Fruit fly (Drosophila melanogaster): ENCODE data around the gene bowl.

The bowl gene

dm6 chr2L:3780587-3780986 is 9.1 kb downstream of the bowl start:
- TF ChIP-seq CG31627 (GFP tag; optimal IDR thresholded peaks at IDR 0.05) (peak; percentile 6), topi (GFP tag; optimal IDR thresholded peaks at IDR 0.05) (peak; percentile 12), Eip78C (GFP tag) (peak; percentile 26), Met (GFP tag; optimal IDR thresholded peaks at IDR 0.05) (peak; percentile 28), svp (GFP tag) (peak; percentile 55), Smox (GFP tag; optimal IDR thresholded peaks at IDR 0.05) (no peak), Ets21C (GFP tag; optimal IDR thresholded peaks at IDR 0.05) (no peak)

DNA sequence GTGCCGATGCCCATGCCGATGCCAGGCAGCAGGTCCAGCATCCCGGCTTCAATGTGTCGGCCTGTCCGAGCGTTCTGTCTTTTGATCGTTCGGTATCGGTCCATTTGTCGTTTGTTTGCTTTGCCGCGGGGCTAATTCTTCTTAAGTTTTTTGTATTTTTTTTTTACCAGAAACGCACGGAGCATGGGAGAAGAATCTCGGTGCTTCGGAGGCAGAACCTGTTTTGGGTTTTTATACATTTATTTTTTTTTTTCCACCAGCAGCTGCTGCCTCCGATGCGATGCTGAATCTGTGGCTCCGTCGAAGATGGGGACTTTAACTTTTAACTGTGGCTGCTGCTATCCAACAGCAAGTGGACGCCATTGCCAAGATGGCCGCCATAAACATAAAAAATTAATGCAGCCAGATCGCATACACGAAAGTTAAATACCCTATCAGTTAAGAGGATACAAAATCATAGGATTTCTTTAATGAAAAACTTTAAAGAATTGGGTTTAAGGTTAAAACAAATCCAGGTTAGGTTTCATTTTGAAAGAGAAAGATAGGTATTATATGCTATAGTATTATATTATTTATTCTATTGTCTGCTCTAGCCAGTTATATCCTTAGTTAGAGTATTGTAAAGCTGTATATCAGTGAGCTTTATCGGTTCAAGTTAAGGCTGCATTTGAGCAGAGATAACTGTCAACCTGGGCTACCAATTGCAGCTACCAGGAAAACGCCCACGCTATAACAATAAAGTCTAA is 9.8 kb downstream of the bowl start:
- TF ChIP-seq lz (GFP tag; optimal IDR thresholded peaks at IDR 0.05) (peak; percentile 64), Eip78C (GFP tag) (peak; percentile 88), spab (GFP tag; optimal IDR thresholded peaks at IDR 0.05) (peak; percentile 42), CG6808 (GFP tag; optimal IDR thresholded peaks at IDR 0.05) (peak; percentile 54), Sox14 (GFP tag; optimal IDR thresholded peaks at IDR 0.05) (peak; percentile 56), Ets96B (tag; optimal IDR thresholded peaks at IDR 0.05) (peak; percentile 46), Hr39 (GFP tag; optimal IDR thresholded peaks at IDR 0.05) (peak; percentile 55), esn (GFP tag; optimal IDR thresholded peaks at IDR 0.05) (peak; percentile 81), Hr38 (GFP tag; optimal IDR thresholded peaks at IDR 0.05) (no peak), Smox (GFP tag; optimal IDR thresholded peaks at IDR 0.05) (peak; percentile 74), CG7368 (GFP tag; optimal IDR thresholded peaks at IDR 0.05) (no peak), CG8119 (GFP tag; IDR thresholded peaks at IDR 0.05) (peak; percentile 78; the same call in 2 of the 3 replicates), CG3919 (GFP tag; optimal IDR thresholded peaks at IDR 0.05) (peak; percentile 44), dac (GFP tag; optimal IDR thresholded peaks at IDR 0.05) (no peak), net (GFP tag; optimal IDR thresholded peaks at IDR 0.05) (peak; percentile 68), CG34406 (GFP tag; optimal IDR thresholded peaks at IDR 0.05) (peak; percentile 47), CG9139 (GFP tag; optimal IDR thresholded peaks at IDR 0.05) (no peak), CG6163 (GFP tag; IDR thresholded peaks at IDR 0.05) (peak; percentile 81), CG6854 (GFP tag; optimal IDR thresholded peaks at IDR 0.05) (peak; percentile 2), CG8632 (GFP tag; optimal IDR thresholded peaks at IDR 0.05) (peak; percentile 65), achi (GFP tag; optimal IDR thresholded peaks at IDR 0.05) (peak; percentile 44), CG15336 (GFP tag; IDR thresholded peaks at IDR 0.05) (peak; percentile 77), svp (GFP tag) (peak; percentile 85), CG4318 (GFP tag; optimal IDR thresholded peaks at IDR 0.05) (no peak), Lpt (GFP tag; optimal IDR thresholded peaks at IDR 0.05) (no peak), salr (GFP tag; optimal IDR thresholded peaks at IDR 0.05) (peak; percentile 35 to 66), Blimp-1 (GFP tag; optimal IDR thresholded peaks at IDR 0.05) (peak; percentile 35), CG8319 (GFP tag; optimal IDR thresholded peaks at IDR 0.05) (no peak), cyc (GFP tag; optimal IDR thresholded peaks at IDR 0.05) (peak; percentile 45), CG32006 (GFP tag; optimal IDR thresholded peaks at IDR 0.05) (peak; percentile 59), Met (GFP tag; optimal IDR thresholded peaks at IDR 0.05) (peak; percentile 78), eg (GFP tag; IDR thresholded peaks at IDR 0.05) (peak; percentile 73; the same call in 2 of the 3 replicates), fkh (GFP tag; optimal IDR thresholded peaks at IDR 0.05) (no peak), Hr4 (GFP tag; optimal IDR thresholded peaks at IDR 0.05) (peak; percentile 40), CG10631 (GFP tag; optimal IDR thresholded peaks at IDR 0.05) (peak; percentile 72), fd85E (GFP tag; optimal IDR thresholded peaks at IDR 0.05) (no peak), Gug (GFP tag; IDR thresholded peaks at IDR 0.05) (peak; percentile 46), Eip93F (GFP tag; optimal IDR thresholded peaks at IDR 0.05) (no peak), Sox102F (GFP tag; optimal IDR thresholded peaks at IDR 0.05) (peak; percentile 76), fd59A (GFP tag; optimal IDR thresholded peaks at IDR 0.05) (peak; percentile 64), CG6792 (GFP tag; optimal IDR thresholded peaks at IDR 0.05) (peak; percentile 70), CG11762 (GFP tag; optimal IDR thresholded peaks at IDR 0.05; ENCODE audit: insufficient read depth) (no peak), Eip75B (GFP tag; optimal IDR thresholded peaks at IDR 0.05) (peak; percentile 72), CG1621 (tag; optimal IDR thresholded peaks at IDR 0.05) (no peak), dsx (GFP tag; optimal IDR thresholded peaks at IDR 0.05; ENCODE audit: poor library complexity, severe bottlenecking) (peak; percentile 53), CG11902 (GFP tag; optimal IDR thresholded peaks at IDR 0.05) (peak; percentile 28)
